Worm (Caenorhabditis elegans): Measurements from ENCODE around the gene C35B1.7.

ce11 chrIV:4096940-4097339 lies 11.9 kb upstream of the C35B1.7 start:
- TF ChIP-seq aly-2 (tag; optimal IDR thresholded peaks at IDR 0.05) (no peak), pha-4 (tag; optimal IDR thresholded peaks at IDR 0.05) (no peak), pqm-1 (tag; optimal IDR thresholded peaks at IDR 0.05) (no peak), tbx-2 (tag; optimal IDR thresholded peaks at IDR 0.05) (no peak), nhr-11 (tag; optimal IDR thresholded peaks at IDR 0.05) (no peak), jun-1 (tag; optimal IDR thresholded peaks at IDR 0.05) (no peak), fos-1 (tag; optimal IDR thresholded peaks at IDR 0.05) (no peak), zag-1 (tag; optimal IDR thresholded peaks at IDR 0.05) (no peak)
